Worm (Caenorhabditis elegans) whole organism, L4/young adult: ENCODE data around the gene ZK809.1.
A peak's percentile ranks its signal among the peaks of the same experiment; 100 is the strongest.

ENCODE experiments used
- W03F9.2 ChIP-seq: fragments of 150-350 bp; optimal IDR thresholded peaks from 2 replicates; lab custom pipeline; 2014; ENCODE audit warnings: missing biosample characterization, missing genetic modification characterization
- dao-5 ChIP-seq: sonication (generic microtip); optimal IDR thresholded peaks from 2 replicates; lab custom pipeline; 2016; ENCODE audit warnings: missing genotype, missing genetic modification characterization, moderate library complexity, missing compliant biosample characterization
- him-1 ChIP-seq: sonication (generic microtip); optimal IDR thresholded peaks from 2 replicates; lab custom pipeline; 2016; ENCODE audit warnings: missing genotype, missing genetic modification reagents, missing genetic modification characterization, missing compliant biosample characterization

Gene ZK809.1

ce11 chrIV:11641802-11642201 is at the start of gene ZK809.1:
ZK809.1 (plus strand) TSS chrIV:11642102.
- TF ChIP-seq dao-5 (tag; lab: Kevin White, UChicago) (no peak), him-1 (tag; lab: Kevin White, UChicago) (no peak), W03F9.2 (no peak)

ce11 chrIV:11592165-11592564 is 49.7 kb upstream of the ZK809.1 start, which contains the start of gene spe-36:
spe-36 (minus strand) TSS chrIV:11592265.
- no peak for TF ChIP-seq dao-5 (tag; lab: Kevin White, UChicago)
- TF ChIP-seq him-1 (tag; lab: Kevin White, UChicago), result no peak
- TF ChIP-seq W03F9.2, result no peak

ce11 chrIV:11592820-11593219 is 49.1 kb upstream of the ZK809.1 start:
- TF ChIP-seq W03F9.2, result peak; percentile 88
- no peak for TF ChIP-seq dao-5 (tag; lab: Kevin White, UChicago)

ce11 chrIV:11593415-11594190 is 48.3 kb upstream of the ZK809.1 start, which contains the start of gene F40F11.3:
F40F11.3 (minus strand) TSS chrIV:11594003.
- TF ChIP-seq him-1 (tag; lab: Kevin White, UChicago), result no peak
- TF ChIP-seq W03F9.2, result peak; percentile 43
- TF ChIP-seq dao-5 (tag; lab: Kevin White, UChicago), result no peak

ce11 chrIV:11594191-11594673 is 47.7 kb upstream of the ZK809.1 start, which contains the start of gene mig-38:
mig-38 (plus strand) TSS chrIV:11594244.
- TF ChIP-seq W03F9.2 (no peak), him-1 (tag; lab: Kevin White, UChicago) (peak; percentile 23)

ce11 chrIV:11597079-11597478 is 44.8 kb upstream of the ZK809.1 start:
- TF ChIP-seq W03F9.2, result no peak
- TF ChIP-seq him-1 (tag; lab: Kevin White, UChicago), result no peak
- no peak for TF ChIP-seq dao-5 (tag; lab: Kevin White, UChicago)

ce11 chrIV:11599717-11600116 is 42.2 kb upstream of the ZK809.1 start:
- TF ChIP-seq W03F9.2 (no peak), dao-5 (tag; lab: Kevin White, UChicago) (no peak), him-1 (tag; lab: Kevin White, UChicago) (no peak)

ce11 chrIV:11601721-11602405 is 40.0 kb upstream of the ZK809.1 start:
- no peak for TF ChIP-seq dao-5 (tag; lab: Kevin White, UChicago)
- peak; percentile 38 for TF ChIP-seq him-1 (tag; lab: Kevin White, UChicago)
- peak; percentile 88 for TF ChIP-seq W03F9.2

ce11 chrIV:11602498-11603068 is 39.3 kb upstream of the ZK809.1 start, which contains the start of gene rps-11:
rps-11 (plus strand) TSS chrIV:11602641.
- TF ChIP-seq dao-5 (tag; lab: Kevin White, UChicago) (no peak), W03F9.2 (no peak), him-1 (tag; lab: Kevin White, UChicago) (no peak)

ce11 chrIV:11603265-11603840 is 38.5 kb upstream of the ZK809.1 start:
- TF ChIP-seq dao-5 (tag; lab: Kevin White, UChicago) (no peak), him-1 (tag; lab: Kevin White, UChicago) (no peak), W03F9.2 (no peak)

ce11 chrIV:11604909-11605308 is 37.0 kb upstream of the ZK809.1 start, which contains the start of the genes ragc-1 and Y24F12A.1:
ragc-1 (minus strand) TSS chrIV:11604933.
Y24F12A.1 (plus strand) TSS chrIV:11605254.
- TF ChIP-seq W03F9.2 (peak; percentile 89), dao-5 (tag; lab: Kevin White, UChicago) (no peak)

- TF ChIP-seq dao-5 (tag; lab: Kevin White, UChicago), result no peak
- no peak for TF ChIP-seq him-1 (tag; lab: Kevin White, UChicago)
- no peak for TF ChIP-seq W03F9.2
Observed at ce11 chrIV:11620909-11621308, 21.0 kb upstream of the ZK809.1 start, which contains the start of gene dsl-5. dsl-5 (minus strand) TSS chrIV:11621009.

ce11 chrIV:11622336-11622735 is 19.6 kb upstream of the ZK809.1 start:
- TF ChIP-seq dao-5 (tag; lab: Kevin White, UChicago), result no peak
